Fruit fly (Drosophila melanogaster) whole organism, adult: ENCODE measurements around the gene RSG7.

ENCODE experiments used
- CG11617 ChIP-seq: fragments of 200-800 bp; sonication (Bioruptor generic); optimal IDR thresholded peaks from 2 replicates; lab custom pipeline; 2017; ENCODE audit warnings: mild to moderate bottlenecking, missing biosample characterization, missing genetic modification reagents, missing genetic modification characterization
- CG5204 ChIP-seq: fragments of 200-800 bp; sonication (Bioruptor generic); optimal IDR thresholded peaks from 2 replicates; lab custom pipeline; 2016; ENCODE audit warnings: missing biosample characterization, missing genetic modification characterization
- Clk ChIP-seq: fragments of 200-800 bp; sonication (Bioruptor generic); optimal IDR thresholded peaks from 2 replicates; lab custom pipeline; 2017; ENCODE audit warnings: missing biosample characterization, missing genetic modification characterization
- Crg-1 ChIP-seq: fragments of 200-800 bp; sonication (Bioruptor generic); optimal IDR thresholded peaks from 2 replicates; lab custom pipeline; 2016; ENCODE audit warnings: missing biosample characterization, missing genetic modification characterization
- Mnt ChIP-seq: fragments of 200-800 bp; sonication (Bioruptor generic); optimal IDR thresholded peaks from 2 replicates; lab custom pipeline; 2016; ENCODE audit warnings: missing biosample characterization, mild to moderate bottlenecking, missing genetic modification characterization
- bab1 ChIP-seq: fragments of 200-800 bp; sonication (Bioruptor generic); optimal IDR thresholded peaks from 3 replicates; lab custom pipeline; 2019; ENCODE audit warnings: missing biosample characterization, mild to moderate bottlenecking, missing genetic modification characterization, moderate library complexity
- cic ChIP-seq: fragments of 200-800 bp; sonication (Bioruptor generic); optimal IDR thresholded peaks from 2 replicates; lab custom pipeline; 2017; ENCODE audit warnings: missing biosample characterization, mild to moderate bottlenecking, missing genetic modification characterization, moderate library complexity
- cnc ChIP-seq, 2 experiments: fragments of >200 bp; optimal IDR thresholded peaks; 2 replicates each; lab custom pipeline; 2017
- toe ChIP-seq: fragments of 200-800 bp; sonication (Bioruptor generic); optimal IDR thresholded peaks from 2 replicates; lab custom pipeline; 2016; ENCODE audit warnings: missing biosample characterization, missing genetic modification characterization

dm6 chrX:16848978-16849377 lies 4.7 kb upstream of the RSG7 start:
- TF ChIP-seq cic (GFP tag; lab: Kevin White, UChicago) (no peak), Crg-1 (GFP tag; lab: Kevin White, UChicago) (no peak), CG5204 (GFP tag; lab: Kevin White, UChicago) (no peak), Mnt (GFP tag; lab: Kevin White, UChicago) (no peak), toe (GFP tag; lab: Kevin White, UChicago) (no peak), CG11617 (GFP tag; lab: Kevin White, UChicago) (no peak), Clk (no peak), bab1 (GFP tag; lab: Kevin White, UChicago) (no peak), cnc (optimal IDR thresholded peaks at IDR 0.05; lab: Kevin White, UChicago) (no peak)
